Worm (Caenorhabditis elegans) whole organism, L4 larva: ENCODE measurements around the gene Y49F6A.5.

Source experiments
- aha-1 ChIP-seq: fragments of 150-350 bp; peaks from one replicate; lab custom pipeline; 2014; ENCODE audit warnings: missing biosample characterization, missing genetic modification characterization
- aly-2 ChIP-seq: sonication (generic microtip); optimal IDR thresholded peaks from 2 replicates; lab custom pipeline; 2018; ENCODE audit warnings: missing biosample characterization, missing genetic modification characterization
- ama-1 ChIP-seq: fragments of 150-350 bp; optimal IDR thresholded peaks from 2 replicates; lab custom pipeline; 2014; ENCODE audit warnings: inconsistent platforms, mixed read lengths
- ceh-44 ChIP-seq: fragments of 200-800 bp; sonication (Bioruptor generic); IDR thresholded peaks from 2 replicates; pipeline ENCODE4 v1.3.6; 2022; ENCODE audit warnings: missing genetic modification reagents, missing genetic modification characterization, missing compliant biosample characterization
- dpl-1 ChIP-seq: fragments of 150-350 bp; optimal IDR thresholded peaks from 2 replicates; lab custom pipeline; 2014; ENCODE audit warnings: missing biosample characterization, missing genetic modification reagents, missing genetic modification characterization
- fkh-10 ChIP-seq: fragments of 150-350 bp; optimal IDR thresholded peaks from 2 replicates; lab custom pipeline; 2014; ENCODE audit warnings: missing biosample characterization, missing genetic modification reagents, missing genetic modification characterization
- mdt-29 ChIP-seq: fragments of 200-800 bp; sonication (Bioruptor generic); IDR thresholded peaks from 2 replicates; pipeline ENCODE4 v1.3.6; 2022; ENCODE audit warnings: missing genetic modification reagents, missing genetic modification characterization, missing compliant biosample characterization
- nhr-25 ChIP-seq: sonication (generic microtip); optimal IDR thresholded peaks from 2 replicates; lab custom pipeline; 2017; ENCODE audit warnings: missing genetic modification characterization, mild to moderate bottlenecking, missing compliant biosample characterization, antibody characterized with exemption, moderate library complexity, borderline replicate concordance; ENCODE audit not compliant: insufficient read depth
- zag-1 ChIP-seq: fragments of 150-350 bp; optimal IDR thresholded peaks from 2 replicates; lab custom pipeline; 2014; ENCODE audit warnings: missing biosample characterization, missing genetic modification characterization

ce11 chrII:3626872-3627271, 17.2 kb upstream of the Y49F6A.5 start, which contains the start of gene M151.3:
- TF ChIP-seq aly-2 (tag; lab: Kevin White, UChicago), result no peak
- no peak for TF ChIP-seq aha-1 (tag; lab: Kevin White, UChicago)
- no peak for TF ChIP-seq dpl-1 (GFP tag; lab: Kevin White, UChicago)
- no peak for TF ChIP-seq mdt-29 (GFP tag; lab: Robert Waterston, UW)
- TF ChIP-seq fkh-10 (GFP tag; lab: Kevin White, UChicago), result no peak
- no peak for TF ChIP-seq nhr-25 (tag; lab: Kevin White, UChicago)
- no peak for TF ChIP-seq zag-1
- TF ChIP-seq ceh-44 (GFP tag; lab: Robert Waterston, UW), result no peak
- no peak for TF ChIP-seq ama-1 (lab: Kevin White, UChicago)
